Worm (Caenorhabditis elegans): Measurements from ENCODE around the gene T01G1.4.
"Not testable (repeated sequence)": the region's sequence is repeated elsewhere in the genome, so short reads cannot be mapped to it uniquely, and the experiment has no call there.

Gene T01G1.4

DNA sequence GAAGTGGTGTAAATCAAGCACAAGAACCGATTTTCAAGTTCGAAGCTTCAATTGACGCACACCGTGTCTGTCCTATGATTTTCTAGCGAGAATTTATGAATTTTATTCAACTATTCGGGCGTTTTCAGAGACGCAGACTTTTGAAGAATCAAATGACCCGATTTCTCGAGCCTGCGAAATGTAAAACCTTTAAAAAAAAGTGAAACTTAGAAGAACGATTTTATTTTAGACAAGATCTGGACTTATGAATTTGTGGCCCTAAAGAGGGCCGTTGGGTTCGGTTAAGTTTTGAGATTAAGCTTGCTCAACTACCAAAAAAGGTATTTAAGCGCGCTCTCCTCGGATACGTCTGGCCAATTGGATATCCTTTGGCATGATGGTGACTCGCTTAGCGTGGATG, 44.8 kb upstream of the T01G1.4 start:
- TF ChIP-seq snpc-4 (GFP tag; optimal IDR thresholded peaks at IDR 0.05); ama-1 (optimal IDR thresholded peaks at IDR 0.05); cebp-1 (GFP tag; IDR thresholded peaks at IDR 0.05): not testable (repeated sequence)
- peak in 1 of 4 experiments; percentile 6 for TF ChIP-seq snpc-4 (tag; optimal IDR thresholded peaks at IDR 0.05)
- TF ChIP-seq ceh-58 (GFP tag; IDR thresholded peaks at IDR 0.05), result 0 out of 2 replicates have a peak, but pooled peaks have one; percentile 70
- TF ChIP-seq attf-6 (GFP tag; IDR thresholded peaks at IDR 0.05), result peak; percentile 64
- TF ChIP-seq Y53G8AR.9 (GFP tag; conservative IDR thresholded peaks at IDR 0.05), result 0 out of 2 replicates have a peak, but pooled peaks have one; percentile 53
- peak; percentile 14; the same call in 1 of the 2 replicates for TF ChIP-seq madf-8 (GFP tag; conservative IDR thresholded peaks at IDR 0.05)
- peak; percentile 26 for TF ChIP-seq D2030.7 (GFP tag; IDR thresholded peaks at IDR 0.05)
- TF ChIP-seq Y95B8A.8 (GFP tag; IDR thresholded peaks at IDR 0.05), result peak; percentile 64; the same call in 1 of the 2 replicates
- TF ChIP-seq F39B2.1 (GFP tag; IDR thresholded peaks at IDR 0.05), result peak; percentile 39; the same call in 1 of the 2 replicates
- TF ChIP-seq pbrm-1 (GFP tag; IDR thresholded peaks at IDR 0.05), result 0 out of 2 replicates have a peak, but pooled peaks have one; percentile 17
- TF ChIP-seq lin-26 (GFP tag; IDR thresholded peaks at IDR 0.05), result peak; percentile 60
- TF ChIP-seq madf-6 (GFP tag; IDR thresholded peaks at IDR 0.05), result peak; percentile 61
- TF ChIP-seq Y79H2A.3 (GFP tag; conservative IDR thresholded peaks at IDR 0.05), result 0 out of 2 replicates have a peak, but pooled peaks have one; percentile 18
- peak; percentile 68 for TF ChIP-seq ekl-4 (GFP tag; IDR thresholded peaks at IDR 0.05)
- peak in 1 of 2 experiments; percentile 36 for TF ChIP-seq ama-1 (GFP tag; optimal IDR thresholded peaks at IDR 0.05)
- TF ChIP-seq cebp-1 (tag; optimal IDR thresholded peaks at IDR 0.05), result peak; percentile 5
- TF ChIP-seq F33H1.4 (GFP tag; IDR thresholded peaks at IDR 0.05), result peak; percentile 39
- peak; percentile 12; the same call in 1 of the 2 replicates for TF ChIP-seq hsf-1 (GFP tag; IDR thresholded peaks at IDR 0.05)
- peak; percentile 22 for TF ChIP-seq lin-54 (GFP tag; optimal IDR thresholded peaks at IDR 0.05)
- TF ChIP-seq B0336.3 (GFP tag; IDR thresholded peaks at IDR 0.05), result 0 out of 2 replicates have a peak, but pooled peaks have one; percentile 12
- TF ChIP-seq hrde-1 (tag; optimal IDR thresholded peaks at IDR 0.05; ENCODE audit: borderline replicate concordance), result peak; percentile 34

DNA sequence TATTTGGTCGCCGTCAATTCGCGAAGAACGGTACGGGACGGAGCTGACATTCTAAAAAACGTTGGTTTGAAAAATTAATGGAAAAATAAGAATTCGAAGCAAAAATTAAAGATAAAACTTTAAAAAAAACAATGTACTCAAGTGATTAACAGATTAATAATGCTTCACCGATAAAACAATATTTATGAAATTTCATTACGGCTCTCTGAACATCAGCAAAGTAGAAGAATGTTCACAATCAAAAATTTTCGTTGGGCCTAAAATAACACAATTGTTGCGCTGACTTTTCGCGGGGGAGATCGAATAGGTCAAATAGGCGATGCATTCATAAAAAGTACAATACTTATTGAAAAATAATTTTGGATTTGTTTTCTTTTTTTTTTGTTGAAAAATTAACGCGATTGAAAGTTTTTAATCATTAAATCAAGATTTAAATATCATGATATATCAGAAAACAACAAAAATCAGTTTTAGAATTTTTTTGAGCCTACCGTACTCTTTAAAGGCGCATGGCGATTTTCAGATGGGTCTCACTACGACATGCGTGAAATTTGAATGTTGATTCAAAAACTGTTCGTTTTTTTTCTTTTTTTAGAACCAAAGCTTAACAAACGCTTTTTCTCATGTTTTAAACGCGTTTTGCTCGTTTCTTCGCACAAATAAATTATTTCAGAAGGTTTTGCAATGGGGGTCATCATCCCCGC, 42.1 kb upstream of the T01G1.4 start, which contains the start of the genes memi-3 and cyp-31A2:
Gene memi-3 (minus strand): TSS at position 51 of the 704 bp plus-strand sequence.
Gene cyp-31A2 (plus strand): TSS at position 674 of the 704 bp plus-strand sequence.
- TF ChIP-seq snpc-1.3 (tag; optimal IDR thresholded peaks at IDR 0.05; ENCODE audit: insufficient read depth), result no peak
- TF ChIP-seq F33H1.4 (GFP tag; IDR thresholded peaks at IDR 0.05), result peak; percentile 87
- no peak for TF ChIP-seq ztf-6 (GFP tag; IDR thresholded peaks at IDR 0.05)
- peak; percentile 50 for TF ChIP-seq dpl-1 (GFP tag; optimal IDR thresholded peaks at IDR 0.05)
- TF ChIP-seq unc-130 (GFP tag; optimal IDR thresholded peaks at IDR 0.05), result peak; percentile 39
- no peak for TF ChIP-seq nfya-2 (GFP tag; IDR thresholded peaks at IDR 0.05)
- no peak for TF ChIP-seq Y67H2A.10 (GFP tag; conservative IDR thresholded peaks at IDR 0.05)
- peak; percentile 5; the same call in 1 of the 2 replicates for TF ChIP-seq madf-8 (GFP tag; conservative IDR thresholded peaks at IDR 0.05)
- peak; percentile 76 for TF ChIP-seq efl-1 (GFP tag; optimal IDR thresholded peaks at IDR 0.05)
- TF ChIP-seq snpc-4 (GFP tag; optimal IDR thresholded peaks at IDR 0.05), result no peak
- peak in 1 of 4 experiments; percentile 7 for TF ChIP-seq snpc-4 (tag; optimal IDR thresholded peaks at IDR 0.05)
- TF ChIP-seq lsl-1 (GFP tag; optimal IDR thresholded peaks at IDR 0.05), result peak; percentile 82
- no peak for TF ChIP-seq sptf-2 (GFP tag; optimal IDR thresholded peaks at IDR 0.05)
- TF ChIP-seq D2030.7 (GFP tag; IDR thresholded peaks at IDR 0.05), result peak; percentile 39; the same call in 1 of the 2 replicates
- TF ChIP-seq ekl-4 (GFP tag; IDR thresholded peaks at IDR 0.05), result no peak
- TF ChIP-seq ceh-91 (GFP tag; IDR thresholded peaks at IDR 0.05), result peak; percentile 40; the same call in 1 of the 2 replicates
- TF ChIP-seq madf-6 (GFP tag; IDR thresholded peaks at IDR 0.05), result peak; percentile 86
- peak; percentile 80 for TF ChIP-seq xnd-1 (tag; optimal IDR thresholded peaks at IDR 0.05)
- TF ChIP-seq lin-54 (GFP tag; optimal IDR thresholded peaks at IDR 0.05), result peak; percentile 45

Measured in whole organism, young adult.